Fruit fly (Drosophila melanogaster): Measurements from ENCODE around the gene CG8679.

dm6 chr2L:21221778-21222177, 3.4 kb upstream of the CG8679 start:
- TF ChIP-seq CTCF (optimal IDR thresholded peaks at IDR 0.05) (no peak), CG8478 (optimal IDR thresholded peaks at IDR 0.05) (no peak)
